Fruit fly (Drosophila melanogaster): Measurements from ENCODE around the gene CG12170.
A peak's percentile ranks its signal among the peaks of the same experiment; 100 is the strongest.

The CG12170 gene

dm6 chr3R:5592009-5592572 lies 44.9 kb upstream of the CG12170 start (continued):
- TF ChIP-seq B-H2 (GFP tag; optimal IDR thresholded peaks at IDR 0.05) = peak; percentile 28
- TF ChIP-seq Deaf1 (tag; optimal IDR thresholded peaks at IDR 0.05) = peak; percentile 41
- no peak for TF ChIP-seq CG2116 (GFP tag; optimal IDR thresholded peaks at IDR 0.05)
- TF ChIP-seq klu (GFP tag; IDR thresholded peaks at IDR 0.05) = no peak
- peak in 1 of 2 experiments; percentile 64 for TF ChIP-seq Pdp1 (GFP tag; optimal IDR thresholded peaks at IDR 0.05)
- no peak for TF ChIP-seq jigr1 (GFP tag; IDR thresholded peaks at IDR 0.05)
- TF ChIP-seq amos (GFP tag; IDR thresholded peaks at IDR 0.05; ENCODE audit: partially characterized antibody) = peak; percentile 33; the same call in 1 of the 2 replicates
- TF ChIP-seq YL-1 (GFP tag; optimal IDR thresholded peaks at IDR 0.05) = peak; percentile 78
- peak; percentile 71 for TF ChIP-seq Elba2 (GFP tag; optimal IDR thresholded peaks at IDR 0.05)
- peak; percentile 67; the same call in 2 of the 3 replicates for TF ChIP-seq sr (GFP tag; IDR thresholded peaks at IDR 0.05)
- peak; percentile 13 for TF ChIP-seq MESR4 (GFP tag; optimal IDR thresholded peaks at IDR 0.05)
- TF ChIP-seq gcm (GFP tag; optimal IDR thresholded peaks at IDR 0.05) = no peak
- no peak for TF ChIP-seq bcd (GFP tag; optimal IDR thresholded peaks at IDR 0.05)
- no peak for TF ChIP-seq NC2β (GFP tag; optimal IDR thresholded peaks at IDR 0.05)
- TF ChIP-seq CG6175 (GFP tag; IDR thresholded peaks at IDR 0.05) = no peak
- TF ChIP-seq slbo (GFP tag; IDR thresholded peaks at IDR 0.05) = no peak
- TF ChIP-seq Usf (GFP tag; optimal IDR thresholded peaks at IDR 0.05) = peak; percentile 91
- TF ChIP-seq CG4617 (GFP tag; optimal IDR thresholded peaks at IDR 0.05; ENCODE audit: borderline replicate concordance) = peak; percentile 47
- TF ChIP-seq cg (GFP tag; optimal IDR thresholded peaks at IDR 0.05) = no peak
- no peak for TF ChIP-seq inv (GFP tag; IDR thresholded peaks at IDR 0.05; ENCODE audit: partially characterized antibody)
- TF ChIP-seq CG14860 (GFP tag; IDR thresholded peaks at IDR 0.05; ENCODE audit: partially characterized antibody) = no peak
- TF ChIP-seq CG7987 (GFP tag; optimal IDR thresholded peaks at IDR 0.05) = no peak
- TF ChIP-seq nau (GFP tag; optimal IDR thresholded peaks at IDR 0.05) = no peak
- no peak for TF ChIP-seq Sox102F (GFP tag; optimal IDR thresholded peaks at IDR 0.05)
- peak; percentile 43 to 88 for TF ChIP-seq insv (GFP tag; optimal IDR thresholded peaks at IDR 0.05)
- no peak for TF ChIP-seq CG6813 (GFP tag; optimal IDR thresholded peaks at IDR 0.05)
- TF ChIP-seq seq (GFP tag; IDR thresholded peaks at IDR 0.05) = no peak
- TF ChIP-seq lbe (GFP tag; optimal IDR thresholded peaks at IDR 0.05) = no peak
- no peak for TF ChIP-seq Mrtf (GFP tag; IDR thresholded peaks at IDR 0.05)
- no peak for TF ChIP-seq sim (GFP tag; IDR thresholded peaks at IDR 0.05)
- TF ChIP-seq br (optimal IDR thresholded peaks at IDR 0.05) = no peak
- TF ChIP-seq CG1647 (GFP tag; optimal IDR thresholded peaks at IDR 0.05) = no peak
- TF ChIP-seq CG8290 (GFP tag; optimal IDR thresholded peaks at IDR 0.05) = no peak
- peak in 1 of 2 experiments; percentile 19 for TF ChIP-seq CG8290 (tag; optimal IDR thresholded peaks at IDR 0.05)
- no peak for TF ChIP-seq Antp (GFP tag; optimal IDR thresholded peaks at IDR 0.05)
- no peak for TF ChIP-seq CG12071 (GFP tag; optimal IDR thresholded peaks at IDR 0.05)
- no peak for TF ChIP-seq gfzf (GFP tag; optimal IDR thresholded peaks at IDR 0.05)
- no peak for TF ChIP-seq CG18476 (GFP tag; optimal IDR thresholded peaks at IDR 0.05)
- no peak for TF ChIP-seq CoRest (tag; optimal IDR thresholded peaks at IDR 0.05)
- no peak for TF ChIP-seq ara (GFP tag; IDR thresholded peaks at IDR 0.05)
- no peak for TF ChIP-seq Atf6 (GFP tag; IDR thresholded peaks at IDR 0.05)
- peak; percentile 45; the same call in 1 of the 3 replicates for TF ChIP-seq HLH4C (GFP tag; IDR thresholded peaks at IDR 0.05; ENCODE audit: partially characterized antibody)
- 0 out of 2 replicates have a peak, but pooled peaks have one; percentile 28 for TF ChIP-seq nerfin-2 (GFP tag; IDR thresholded peaks at IDR 0.05; ENCODE audit: partially characterized antibody)
- no peak for TF ChIP-seq CG17328 (GFP tag; IDR thresholded peaks at IDR 0.05)
- no peak for TF ChIP-seq lola (GFP tag; optimal IDR thresholded peaks at IDR 0.05)
- TF ChIP-seq cwo (GFP tag; optimal IDR thresholded peaks at IDR 0.05) = peak; percentile 79
- peak; percentile 96 for TF ChIP-seq CG10321 (GFP tag; IDR thresholded peaks at IDR 0.05)
- TF ChIP-seq CG11695 (GFP tag; IDR thresholded peaks at IDR 0.05) = no peak
- no peak for TF ChIP-seq az2 (GFP tag; optimal IDR thresholded peaks at IDR 0.05)
- no peak for TF ChIP-seq CG2199 (GFP tag; IDR thresholded peaks at IDR 0.05)
